Worm (Caenorhabditis elegans) whole organism, L4/young adult: ENCODE data around the gene C44B12.9.

ENCODE experiments used
- W03F9.2 ChIP-seq: fragments of 150-350 bp; optimal IDR thresholded peaks from 2 replicates; lab custom pipeline; 2014; ENCODE audit warnings: missing biosample characterization, missing genetic modification characterization
- dao-5 ChIP-seq: sonication (generic microtip); optimal IDR thresholded peaks from 2 replicates; lab custom pipeline; 2016; ENCODE audit warnings: missing genotype, missing genetic modification characterization, moderate library complexity, missing compliant biosample characterization
- him-1 ChIP-seq: sonication (generic microtip); optimal IDR thresholded peaks from 2 replicates; lab custom pipeline; 2016; ENCODE audit warnings: missing genotype, missing genetic modification reagents, missing genetic modification characterization, missing compliant biosample characterization

C44B12.9 gene

DNA sequence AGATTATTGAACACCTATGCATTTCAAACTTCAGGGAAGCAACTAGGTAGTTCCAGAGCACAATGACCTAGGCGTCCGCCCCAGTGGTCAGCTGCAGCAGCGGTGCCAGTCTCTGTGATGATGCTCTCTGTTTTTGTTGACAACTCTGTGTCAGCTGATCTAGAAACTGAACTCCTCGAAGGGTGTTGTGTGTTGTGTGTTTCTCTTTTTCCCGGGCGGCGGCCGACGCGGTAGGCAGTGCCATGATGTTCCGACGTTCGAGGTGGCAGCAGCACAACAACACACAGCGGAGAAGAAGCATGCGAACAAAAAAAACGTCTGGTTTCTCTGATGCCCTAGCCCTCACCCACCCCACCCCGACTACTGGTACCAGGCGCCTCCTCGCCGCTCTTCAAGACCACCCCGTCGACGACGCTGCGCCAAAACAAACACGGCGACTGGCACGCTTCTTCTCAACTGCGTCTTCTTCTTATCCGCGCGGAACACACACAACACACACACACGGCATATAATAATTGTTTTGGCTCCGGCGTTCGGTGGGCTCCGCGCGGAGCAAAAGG, 40.0 kb downstream of the C44B12.9 start:
- TF ChIP-seq him-1 (tag; lab: Kevin White, UChicago) (no peak), dao-5 (no peak), W03F9.2 (tag; lab: Kevin White, UChicago) (no peak)

DNA sequence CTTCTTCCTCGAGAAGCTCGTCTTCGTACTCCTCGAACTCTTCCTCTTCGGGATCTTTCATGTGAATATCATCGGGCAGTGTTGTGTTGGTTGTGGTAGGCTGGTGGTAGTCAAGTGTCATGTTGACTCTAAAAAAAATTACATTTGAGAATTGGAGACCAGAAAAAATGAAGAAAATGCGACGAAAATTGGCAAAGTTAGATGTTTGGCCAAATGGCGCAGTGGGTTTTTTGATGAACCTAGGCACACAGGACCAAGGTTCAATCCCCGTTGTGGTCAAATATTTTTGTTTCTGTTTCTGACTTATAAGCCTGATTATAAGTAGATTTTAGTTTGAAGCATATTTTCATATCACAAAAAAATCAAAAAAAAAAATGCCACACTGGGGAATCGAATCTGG, 41.4 kb downstream of the C44B12.9 start:
- no peak for TF ChIP-seq dao-5
- no peak for TF ChIP-seq W03F9.2 (tag; lab: Kevin White, UChicago)
- TF ChIP-seq him-1 (tag; lab: Kevin White, UChicago), result no peak

DNA sequence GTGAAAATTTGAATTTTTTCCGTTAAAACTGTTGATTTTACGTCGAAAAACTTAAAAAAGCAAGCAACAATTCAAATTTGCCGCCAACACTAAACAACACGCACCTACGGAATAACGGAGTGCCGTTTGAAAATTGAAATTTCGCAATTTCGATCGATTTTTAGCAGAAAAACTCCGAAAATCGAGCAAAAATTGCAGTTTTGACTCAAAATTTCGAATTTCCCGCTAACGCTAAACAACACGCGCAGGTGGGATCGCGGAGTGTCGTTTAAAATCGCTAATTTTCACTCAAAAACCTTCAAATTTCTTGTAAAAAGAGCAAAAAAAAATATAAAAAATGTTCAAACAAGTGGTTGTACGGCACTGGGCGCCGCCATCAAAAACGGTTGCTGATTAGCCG, 45.9 kb downstream of the C44B12.9 start:
- TF ChIP-seq W03F9.2 (tag; lab: Kevin White, UChicago) (no peak), dao-5 (no peak), him-1 (tag; lab: Kevin White, UChicago) (no peak)

DNA sequence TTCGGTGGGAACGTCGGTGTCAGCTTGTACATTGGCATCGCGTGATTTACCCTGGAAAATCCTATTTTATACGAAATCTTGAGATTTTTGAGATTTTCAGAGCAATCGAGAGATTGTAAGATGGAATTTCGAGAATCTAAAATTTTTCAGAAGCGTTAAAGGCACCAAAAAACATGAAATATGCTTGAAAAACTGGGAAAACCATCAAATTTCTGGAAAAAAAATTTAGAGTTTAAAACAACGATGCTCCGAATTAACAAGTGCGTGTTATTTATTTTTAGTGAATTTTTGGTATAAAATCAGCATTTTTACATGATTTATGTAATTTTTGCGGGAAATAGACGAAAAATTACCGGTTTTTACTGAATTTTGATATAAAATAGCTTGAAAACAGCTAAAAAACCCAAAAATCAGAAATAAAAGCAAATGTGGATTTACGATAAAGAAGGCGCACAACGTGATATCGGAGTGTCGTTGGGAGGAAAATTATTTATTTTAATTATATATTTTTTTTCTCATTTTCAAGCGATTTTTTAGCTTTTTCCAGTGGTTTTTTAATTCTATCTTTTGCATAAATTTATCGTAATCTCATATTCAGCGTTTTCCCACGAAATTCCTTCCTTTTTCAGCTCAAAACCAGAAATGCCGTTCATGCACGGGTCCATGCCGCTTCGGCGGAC, 48.0 kb downstream of the C44B12.9 start, which contains the start of the genes Y55F3AM.13 and mrps-25:
Gene Y55F3AM.13, minus strand, starts transcription at position 51 of the 680 bp plus-strand sequence.
Gene mrps-25, plus strand, starts transcription at position 630 of the 680 bp plus-strand sequence.
- no peak for TF ChIP-seq W03F9.2 (tag; lab: Kevin White, UChicago)
- TF ChIP-seq dao-5, result no peak
- no peak for TF ChIP-seq him-1 (tag; lab: Kevin White, UChicago)

DNA sequence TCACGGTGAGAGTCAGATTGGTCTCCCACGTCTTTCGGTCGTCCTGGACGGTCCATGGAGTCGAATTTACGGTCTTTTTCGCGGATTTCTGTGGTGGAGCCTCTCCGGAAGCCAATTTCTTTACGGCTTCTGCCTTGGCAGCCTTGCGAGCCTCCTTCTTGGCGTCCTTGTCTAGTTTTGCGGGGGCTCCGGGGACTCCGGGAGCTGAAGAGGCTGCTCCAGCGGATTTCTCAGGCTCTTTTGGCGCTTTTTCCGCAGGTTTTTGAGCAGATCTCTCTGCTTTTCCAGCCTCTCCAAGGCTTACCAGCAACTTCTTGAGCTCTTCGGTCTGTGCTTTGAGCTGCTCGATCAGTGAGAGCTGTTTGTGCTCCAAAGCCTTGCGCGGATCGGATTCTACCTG, 48.7 kb downstream of the C44B12.9 start:
- TF ChIP-seq W03F9.2 (tag; lab: Kevin White, UChicago) (no peak), him-1 (tag; lab: Kevin White, UChicago) (no peak), dao-5 (no peak)

DNA sequence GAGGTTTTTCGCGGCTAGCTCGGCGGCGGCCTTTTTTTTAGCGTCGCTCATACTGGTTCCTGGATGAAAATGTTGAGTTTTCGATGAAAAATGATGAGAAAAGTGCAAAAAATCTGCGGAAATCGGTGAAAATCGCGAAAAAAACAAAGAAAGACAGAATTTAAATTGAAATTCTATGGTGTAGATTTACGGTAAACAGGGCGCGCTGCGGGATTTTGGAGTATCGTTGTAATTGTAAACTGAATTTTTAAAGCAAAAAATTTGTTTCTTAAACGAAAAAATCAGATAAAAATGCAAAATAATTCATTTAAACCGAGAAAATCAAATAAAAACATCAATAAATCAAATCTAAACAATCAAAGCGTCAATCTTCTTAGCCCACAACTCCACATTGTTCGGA, 49.7 kb downstream of the C44B12.9 start, which contains the start of gene dcap-1:
Gene dcap-1, minus strand, starts transcription at position 59 of the 400 bp plus-strand sequence.
- TF ChIP-seq dao-5, result no peak
- TF ChIP-seq W03F9.2 (tag; lab: Kevin White, UChicago), result no peak
- TF ChIP-seq him-1 (tag; lab: Kevin White, UChicago), result no peak

DNA sequence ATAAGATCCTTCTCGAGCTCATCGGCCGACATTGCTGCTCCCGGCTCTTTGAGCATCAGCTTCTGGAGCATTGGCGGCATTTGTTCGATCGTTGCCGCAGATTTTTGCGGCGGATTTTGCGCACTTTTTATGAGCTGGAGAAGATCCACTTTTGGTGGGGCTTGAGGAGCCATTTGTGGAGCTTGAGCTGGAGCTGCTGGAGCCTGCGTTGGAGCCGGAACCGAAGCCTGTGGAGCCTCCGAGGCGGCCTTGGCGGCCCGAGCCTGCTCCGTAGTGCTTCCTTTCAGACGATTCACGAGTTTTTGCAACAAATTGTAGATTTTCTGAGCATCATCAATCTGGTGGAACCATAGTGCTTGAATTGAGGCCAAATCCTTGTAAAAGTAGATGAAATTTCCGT, 50.4 kb downstream of the C44B12.9 start:
- TF ChIP-seq dao-5 (no peak), W03F9.2 (tag; lab: Kevin White, UChicago) (no peak), him-1 (tag; lab: Kevin White, UChicago) (no peak)
